Fruit fly (Drosophila melanogaster): ENCODE measurements around the gene TpnC73F.

Gene TpnC73F

dm6 chr3L:17045431-17046238 is at the start of gene TpnC73F:
TSS of gene TpnC73F (plus strand) at chr3L:17046063.
- TF ChIP-seq CG4496 (GFP tag; IDR thresholded peaks at IDR 0.05): no peak
- TF ChIP-seq CG15710 (tag; optimal IDR thresholded peaks at IDR 0.05): no peak
- peak; percentile 28; the same call in 1 of the 2 replicates for TF ChIP-seq CG32121 (GFP tag; IDR thresholded peaks at IDR 0.05)
- TF ChIP-seq CG17806 (tag; optimal IDR thresholded peaks at IDR 0.05): no peak
- TF ChIP-seq gl (tag; optimal IDR thresholded peaks at IDR 0.05): no peak
- no peak for TF ChIP-seq CG8301 (tag; optimal IDR thresholded peaks at IDR 0.05)
- TF ChIP-seq CG9948 (tag; optimal IDR thresholded peaks at IDR 0.05): no peak
- TF ChIP-seq CG10348 (GFP tag; IDR thresholded peaks at IDR 0.05): no peak
- TF ChIP-seq rn (GFP tag; IDR thresholded peaks at IDR 0.05): no peak
- TF ChIP-seq CG13204 (GFP tag; optimal IDR thresholded peaks at IDR 0.05): no peak
- TF ChIP-seq CG12605 (GFP tag; IDR thresholded peaks at IDR 0.05): no peak
- TF ChIP-seq CG14655 (GFP tag; optimal IDR thresholded peaks at IDR 0.05): peak; percentile 96
- TF ChIP-seq Snoo (tag; optimal IDR thresholded peaks at IDR 0.05): no peak
- no peak for TF ChIP-seq D1 (tag; optimal IDR thresholded peaks at IDR 0.05)
- TF ChIP-seq CG8159 (tag; optimal IDR thresholded peaks at IDR 0.05): no peak

- TF ChIP-seq CG4496 (GFP tag; IDR thresholded peaks at IDR 0.05) (0 out of 3 replicates have a peak, but pooled peaks have one; percentile 26), EcR (GFP tag; optimal IDR thresholded peaks at IDR 0.05) (no peak), CG12605 (GFP tag; IDR thresholded peaks at IDR 0.05) (no peak), gl (tag; optimal IDR thresholded peaks at IDR 0.05) (peak; percentile 19)
Measured at dm6 chr3L:17000289-17000688, 45.6 kb upstream of the TpnC73F start.

- no peak for TF ChIP-seq CG4496 (GFP tag; IDR thresholded peaks at IDR 0.05)
- no peak for TF ChIP-seq CG14655 (GFP tag; optimal IDR thresholded peaks at IDR 0.05)
- TF ChIP-seq fd96Ca (GFP tag; IDR thresholded peaks at IDR 0.05): 0 out of 3 replicates have a peak, but pooled peaks have one; percentile 14
- no peak for TF ChIP-seq rn (GFP tag; IDR thresholded peaks at IDR 0.05)
- no peak for TF ChIP-seq CG10348 (GFP tag; IDR thresholded peaks at IDR 0.05)
- no peak for TF ChIP-seq CG34367 (tag; optimal IDR thresholded peaks at IDR 0.05)
- peak; percentile 21 for TF ChIP-seq EcR (GFP tag; optimal IDR thresholded peaks at IDR 0.05)
- no peak for TF ChIP-seq CG9948 (tag; optimal IDR thresholded peaks at IDR 0.05)
Measured at dm6 chr3L:17001055-17001454, 44.8 kb upstream of the TpnC73F start.

- no peak for TF ChIP-seq D1 (tag; optimal IDR thresholded peaks at IDR 0.05)
- no peak for TF ChIP-seq Ets98B (GFP tag; IDR thresholded peaks at IDR 0.05)
- TF ChIP-seq CG12605 (GFP tag; IDR thresholded peaks at IDR 0.05): 0 out of 2 replicates have a peak, but pooled peaks have one; percentile 8
- TF ChIP-seq EcR (GFP tag; optimal IDR thresholded peaks at IDR 0.05): peak; percentile 82
- peak; percentile 84 for TF ChIP-seq CG13204 (GFP tag; optimal IDR thresholded peaks at IDR 0.05)
- TF ChIP-seq CG4496 (GFP tag; IDR thresholded peaks at IDR 0.05): peak; percentile 32; the same call in 1 of the 3 replicates
Measured at dm6 chr3L:17002140-17002849, 43.6 kb upstream of the TpnC73F start.

- TF ChIP-seq CG32121 (GFP tag; IDR thresholded peaks at IDR 0.05) (no peak), CG17806 (tag; optimal IDR thresholded peaks at IDR 0.05) (no peak), Pif1B (GFP tag; optimal IDR thresholded peaks at IDR 0.05) (no peak), CG4496 (GFP tag; IDR thresholded peaks at IDR 0.05) (0 out of 3 replicates have a peak, but pooled peaks have one; percentile 25), CG8301 (tag; optimal IDR thresholded peaks at IDR 0.05) (no peak), CG10348 (GFP tag; IDR thresholded peaks at IDR 0.05) (no peak)
Measured at dm6 chr3L:17003251-17004171, 42.4 kb upstream of the TpnC73F start.

dm6 chr3L:17004218-17004759 is 41.6 kb upstream of the TpnC73F start:
- peak; percentile 93 for TF ChIP-seq CG34367 (tag; optimal IDR thresholded peaks at IDR 0.05)
- peak; percentile 76 for TF ChIP-seq rn (GFP tag; IDR thresholded peaks at IDR 0.05)
- TF ChIP-seq CG8301 (tag; optimal IDR thresholded peaks at IDR 0.05): peak; percentile 85
- peak; percentile 84 for TF ChIP-seq Pif1A (GFP tag; optimal IDR thresholded peaks at IDR 0.05)
- peak; percentile 70 for TF ChIP-seq gl (tag; optimal IDR thresholded peaks at IDR 0.05)
- TF ChIP-seq CG14655 (GFP tag; optimal IDR thresholded peaks at IDR 0.05): peak; percentile 89
- peak; percentile 90 for TF ChIP-seq CG13204 (GFP tag; optimal IDR thresholded peaks at IDR 0.05)
- TF ChIP-seq CG15710 (tag; optimal IDR thresholded peaks at IDR 0.05): peak; percentile 96
- peak; percentile 76 for TF ChIP-seq EcR (GFP tag; optimal IDR thresholded peaks at IDR 0.05)
- peak; percentile 85 for TF ChIP-seq CG32121 (GFP tag; IDR thresholded peaks at IDR 0.05)
- TF ChIP-seq fd96Ca (GFP tag; IDR thresholded peaks at IDR 0.05): peak; percentile 85
- peak; percentile 85 for TF ChIP-seq CG9948 (tag; optimal IDR thresholded peaks at IDR 0.05)
- TF ChIP-seq Pif1B (GFP tag; optimal IDR thresholded peaks at IDR 0.05): peak; percentile 84
- peak; percentile 75 for TF ChIP-seq CG10348 (GFP tag; IDR thresholded peaks at IDR 0.05)
- peak; percentile 71 for TF ChIP-seq Ets98B (GFP tag; IDR thresholded peaks at IDR 0.05)
- TF ChIP-seq Snoo (tag; optimal IDR thresholded peaks at IDR 0.05): peak; percentile 84
- TF ChIP-seq CG8159 (tag; optimal IDR thresholded peaks at IDR 0.05): peak; percentile 97
- TF ChIP-seq D1 (tag; optimal IDR thresholded peaks at IDR 0.05): peak; percentile 71
- peak; percentile 92 for TF ChIP-seq CG17806 (tag; optimal IDR thresholded peaks at IDR 0.05)
- 0 out of 2 replicates have a peak, but pooled peaks have one; percentile 38 for TF ChIP-seq CG12605 (GFP tag; IDR thresholded peaks at IDR 0.05)
- peak; percentile 88 for TF ChIP-seq CG4496 (GFP tag; IDR thresholded peaks at IDR 0.05)

Measured in whole organism, pupa.